Worm (Caenorhabditis elegans) whole organism, midembryonic: ENCODE results near the gene ZK616.1.

ENCODE experiments used
- T22C8.4 ChIP-seq: fragments of 200-800 bp; sonication (Bioruptor generic); IDR thresholded peaks from 2 replicates; pipeline ENCODE4 v1.3.6; 2022; ENCODE audit warnings: missing genetic modification characterization, missing compliant biosample characterization
- cog-1 ChIP-seq: sonication (generic microtip); optimal IDR thresholded peaks from 2 replicates; lab custom pipeline; 2016; ENCODE audit warnings: missing genetic modification characterization, missing compliant biosample characterization
- flt-1 ChIP-seq: fragments of 200-800 bp; sonication (Bioruptor generic); IDR thresholded peaks from 2 replicates; pipeline ENCODE4 v1.3.6; 2022; ENCODE audit warnings: missing genetic modification characterization, missing compliant biosample characterization
- klf-2 ChIP-seq: fragments of 200-800 bp; sonication (Bioruptor generic); conservative IDR thresholded peaks from 2 replicates; pipeline ENCODE4 v1.3.6; 2022; ENCODE audit warnings: missing genetic modification reagents, missing genetic modification characterization, missing compliant biosample characterization
- med-1 ChIP-seq: sonication (generic microtip); optimal IDR thresholded peaks from 2 replicates; lab custom pipeline; 2017; ENCODE audit warnings: missing genetic modification characterization, mild to moderate bottlenecking, missing compliant biosample characterization, antibody characterized with exemption, missing genetic modification reagents; ENCODE audit not compliant: insufficient read depth
- ref-1 ChIP-seq: fragments of 200-800 bp; sonication (Bioruptor generic); conservative IDR thresholded peaks from 2 replicates; pipeline ENCODE4 v1.3.6; 2022; ENCODE audit warnings: missing genetic modification reagents, missing genetic modification characterization, missing compliant biosample characterization
- tab-1 ChIP-seq: fragments of 200-800 bp; sonication (Bioruptor generic); IDR thresholded peaks from 2 replicates; pipeline ENCODE4 v1.3.6; 2022; ENCODE audit warnings: missing genetic modification characterization, missing compliant biosample characterization
- ztf-23 ChIP-seq: fragments of 200-800 bp; sonication (Bioruptor generic); IDR thresholded peaks from 2 replicates; pipeline ENCODE4 v1.3.6; 2022; ENCODE audit warnings: missing genetic modification reagents, missing genetic modification characterization, missing compliant biosample characterization
- ztf-29 ChIP-seq: fragments of 200-800 bp; sonication (Bioruptor generic); IDR thresholded peaks from 2 replicates; pipeline ENCODE4 v1.3.6; 2022; ENCODE audit warnings: missing genetic modification reagents, missing genetic modification characterization, missing compliant biosample characterization

Gene ZK616.1

ce11 chrIV:5400609-5401008, at the start of gene ZK616.1:
TSS of gene ZK616.1 (plus strand) at chrIV:5400909.
- TF ChIP-seq ref-1 (GFP tag; lab: Robert Waterston, UW) (no peak), T22C8.4 (GFP tag; lab: Robert Waterston, UW) (no peak), cog-1 (tag; lab: Kevin White, UChicago) (no peak), ztf-23 (GFP tag; lab: Robert Waterston, UW) (no peak), flt-1 (GFP tag; lab: Robert Waterston, UW) (no peak), ztf-29 (GFP tag; lab: Robert Waterston, UW) (no peak), klf-2 (GFP tag; lab: Robert Waterston, UW) (no peak), med-1 (no peak), tab-1 (GFP tag; lab: Robert Waterston, UW) (no peak)

- TF ChIP-seq ref-1 (GFP tag; lab: Robert Waterston, UW) (no peak), flt-1 (GFP tag; lab: Robert Waterston, UW) (no peak), tab-1 (GFP tag; lab: Robert Waterston, UW) (no peak), med-1 (no peak)
Measured at ce11 chrIV:5353364-5353763, 47.3 kb upstream of the ZK616.1 start, which contains the start of gene Y4C6B.7. TSS of gene Y4C6B.7 (minus strand) at chrIV:5353464.

- TF ChIP-seq ref-1 (GFP tag; lab: Robert Waterston, UW) (no peak), med-1 (no peak), ztf-29 (GFP tag; lab: Robert Waterston, UW) (no peak), klf-2 (GFP tag; lab: Robert Waterston, UW) (no peak), cog-1 (tag; lab: Kevin White, UChicago) (no peak)
Measured at ce11 chrIV:5354124-5354523, 46.6 kb upstream of the ZK616.1 start, which contains the start of gene Y4C6B.1. TSS of gene Y4C6B.1 (plus strand) at chrIV:5354488.

- no peak for TF ChIP-seq ztf-29 (GFP tag; lab: Robert Waterston, UW)
- no peak for TF ChIP-seq tab-1 (GFP tag; lab: Robert Waterston, UW)
- TF ChIP-seq ref-1 (GFP tag; lab: Robert Waterston, UW): no peak
- TF ChIP-seq flt-1 (GFP tag; lab: Robert Waterston, UW): no peak
- TF ChIP-seq T22C8.4 (GFP tag; lab: Robert Waterston, UW): no peak
- no peak for TF ChIP-seq ztf-23 (GFP tag; lab: Robert Waterston, UW)
- TF ChIP-seq klf-2 (GFP tag; lab: Robert Waterston, UW): no peak
- no peak for TF ChIP-seq cog-1 (tag; lab: Kevin White, UChicago)
- TF ChIP-seq med-1: no peak
Measured at ce11 chrIV:5354564-5354963, 46.1 kb upstream of the ZK616.1 start.

- no peak for TF ChIP-seq ztf-29 (GFP tag; lab: Robert Waterston, UW)
- TF ChIP-seq klf-2 (GFP tag; lab: Robert Waterston, UW): no peak
- TF ChIP-seq ref-1 (GFP tag; lab: Robert Waterston, UW): no peak
- no peak for TF ChIP-seq flt-1 (GFP tag; lab: Robert Waterston, UW)
- no peak for TF ChIP-seq T22C8.4 (GFP tag; lab: Robert Waterston, UW)
Measured at ce11 chrIV:5360533-5360932, 40.2 kb upstream of the ZK616.1 start, which contains the start of gene F41H10.5. TSS of gene F41H10.5 (plus strand) at chrIV:5360907.

ce11 chrIV:5364135-5364609, 36.5 kb upstream of the ZK616.1 start, which contains the start of the genes hda-6 and F41H10.4:
TSS of gene hda-6 (minus strand) at chrIV:5364306.
TSS of gene F41H10.4 (plus strand) at chrIV:5364559.
- TF ChIP-seq tab-1 (GFP tag; lab: Robert Waterston, UW) (no peak), T22C8.4 (GFP tag; lab: Robert Waterston, UW) (no peak), ref-1 (GFP tag; lab: Robert Waterston, UW) (no peak), ztf-23 (GFP tag; lab: Robert Waterston, UW) (no peak), med-1 (no peak), flt-1 (GFP tag; lab: Robert Waterston, UW) (no peak), cog-1 (tag; lab: Kevin White, UChicago) (no peak), ztf-29 (GFP tag; lab: Robert Waterston, UW) (no peak), klf-2 (GFP tag; lab: Robert Waterston, UW) (no peak)

ce11 chrIV:5366567-5366966, 34.1 kb upstream of the ZK616.1 start, which contains the start of gene sand-1:
TSS of gene sand-1 (plus strand) at chrIV:5366867.
- TF ChIP-seq ztf-23 (GFP tag; lab: Robert Waterston, UW): no peak
- no peak for TF ChIP-seq cog-1 (tag; lab: Kevin White, UChicago)
- TF ChIP-seq tab-1 (GFP tag; lab: Robert Waterston, UW): no peak
- TF ChIP-seq ztf-29 (GFP tag; lab: Robert Waterston, UW): no peak
- no peak for TF ChIP-seq med-1
- no peak for TF ChIP-seq flt-1 (GFP tag; lab: Robert Waterston, UW)
- no peak for TF ChIP-seq klf-2 (GFP tag; lab: Robert Waterston, UW)
- TF ChIP-seq ref-1 (GFP tag; lab: Robert Waterston, UW): no peak
- TF ChIP-seq T22C8.4 (GFP tag; lab: Robert Waterston, UW): no peak

ce11 chrIV:5367899-5368298, 32.8 kb upstream of the ZK616.1 start:
- TF ChIP-seq T22C8.4 (GFP tag; lab: Robert Waterston, UW) (no peak), ztf-29 (GFP tag; lab: Robert Waterston, UW) (no peak), ref-1 (GFP tag; lab: Robert Waterston, UW) (no peak), klf-2 (GFP tag; lab: Robert Waterston, UW) (no peak), cog-1 (tag; lab: Kevin White, UChicago) (no peak), med-1 (no peak), ztf-23 (GFP tag; lab: Robert Waterston, UW) (no peak), flt-1 (GFP tag; lab: Robert Waterston, UW) (no peak), tab-1 (GFP tag; lab: Robert Waterston, UW) (no peak)

- no peak for TF ChIP-seq tab-1 (GFP tag; lab: Robert Waterston, UW)
- TF ChIP-seq T22C8.4 (GFP tag; lab: Robert Waterston, UW): peak; percentile 68
Measured at ce11 chrIV:5368860-5369259, 31.8 kb upstream of the ZK616.1 start.

ce11 chrIV:5369414-5369813, 31.3 kb upstream of the ZK616.1 start, which contains the start of gene F41H10.3:
TSS of gene F41H10.3 (plus strand) at chrIV:5369801.
- TF ChIP-seq klf-2 (GFP tag; lab: Robert Waterston, UW) (no peak), ref-1 (GFP tag; lab: Robert Waterston, UW) (no peak), cog-1 (tag; lab: Kevin White, UChicago) (no peak), tab-1 (GFP tag; lab: Robert Waterston, UW) (no peak), T22C8.4 (GFP tag; lab: Robert Waterston, UW) (no peak), ztf-23 (GFP tag; lab: Robert Waterston, UW) (no peak), ztf-29 (GFP tag; lab: Robert Waterston, UW) (no peak), med-1 (no peak), flt-1 (GFP tag; lab: Robert Waterston, UW) (no peak)
